Worm (Caenorhabditis elegans) whole organism, mixed stage, embryonic: ENCODE measurements around the gene Y50D7A.8.

Experiments
- cnd-1 ChIP-seq: fragments of 200-800 bp; sonication (Bioruptor generic); optimal IDR thresholded peaks from 2 replicates; lab custom pipeline; 2018; ENCODE audit warnings: mild to moderate bottlenecking, missing genetic modification characterization, missing compliant biosample characterization
- drap-1 ChIP-seq: fragments of 200-800 bp; sonication (Bioruptor generic); optimal IDR thresholded peaks from 3 replicates; lab custom pipeline; 2018; ENCODE audit warnings: mild to moderate bottlenecking, missing genetic modification characterization, missing compliant biosample characterization
- elt-3 ChIP-seq: fragments of 150-350 bp; optimal IDR thresholded peaks from 2 replicates; lab custom pipeline; 2014; ENCODE audit warnings: missing biosample characterization, missing genetic modification characterization
- ham-2 ChIP-seq: fragments of 200-800 bp; sonication (Bioruptor generic); optimal IDR thresholded peaks from 2 replicates; lab custom pipeline; 2018; ENCODE audit warnings: mild to moderate bottlenecking, missing genetic modification characterization, missing compliant biosample characterization
- lin-13 ChIP-seq: fragments of 150-350 bp; optimal IDR thresholded peaks from 2 replicates; lab custom pipeline; 2014; ENCODE audit warnings: missing biosample characterization, missing genetic modification characterization
- nhr-12 ChIP-seq: fragments of 150-350 bp; optimal IDR thresholded peaks from 2 replicates; lab custom pipeline; 2014; ENCODE audit warnings: missing biosample characterization, missing genetic modification characterization
- sem-2 ChIP-seq: fragments of 200-800 bp; sonication (Bioruptor generic); optimal IDR thresholded peaks from 2 replicates; lab custom pipeline; 2018; ENCODE audit warnings: mild to moderate bottlenecking, missing genetic modification characterization, missing compliant biosample characterization
- snpc-4 ChIP-seq: fragments of 150-350 bp; optimal IDR thresholded peaks from 2 replicates; lab custom pipeline; 2014; ENCODE audit warnings: missing biosample characterization, missing genetic modification characterization
- sptf-1 ChIP-seq: sonication (generic microtip); optimal IDR thresholded peaks from 2 replicates; lab custom pipeline; 2017; ENCODE audit warnings: mild to moderate bottlenecking, missing genetic modification characterization, moderate library complexity, missing compliant biosample characterization
- unc-39 ChIP-seq: fragments of 150-350 bp; optimal IDR thresholded peaks from 2 replicates; lab custom pipeline; 2014; ENCODE audit warnings: missing biosample characterization, missing genetic modification characterization
- unc-62 ChIP-seq: fragments of 150-350 bp; optimal IDR thresholded peaks from 2 replicates; lab custom pipeline; 2014; ENCODE audit warnings: missing biosample characterization, missing genetic modification reagents, missing genetic modification characterization

- TF ChIP-seq snpc-4 (no peak), cnd-1 (tag; lab: Kevin White, UChicago) (no peak), ham-2 (GFP tag; lab: Kevin White, UChicago) (no peak), lin-13 (no peak), sem-2 (GFP tag; lab: Kevin White, UChicago) (no peak), drap-1 (no peak), elt-3 (tag; lab: Kevin White, UChicago) (no peak), nhr-12 (tag; lab: Kevin White, UChicago) (no peak), unc-39 (tag; lab: Kevin White, UChicago) (no peak), unc-62 (GFP tag; lab: Kevin White, UChicago) (no peak), sptf-1 (tag; lab: Kevin White, UChicago) (no peak)
Measured at ce11 chrIII:292340-292739, 50.7 kb downstream of the Y50D7A.8 start, which contains the start of gene Y50D7A.1.
